Worm (Caenorhabditis elegans): ENCODE data around the gene F47B8.14.

F47B8.14 gene

ce11 chrV:14358577-14358976, 38.2 kb downstream of the F47B8.14 start, which contains the start of gene Y49A3A.4:
TSS of gene Y49A3A.4 (minus strand) at chrV:14358890.
- TF ChIP-seq M03D4.4 (tag; optimal IDR thresholded peaks at IDR 0.05): no peak

- no peak for TF ChIP-seq ceh-43 (GFP tag; optimal IDR thresholded peaks at IDR 0.05)
- TF ChIP-seq cnd-1 (tag; optimal IDR thresholded peaks at IDR 0.05): no peak
- no peak for TF ChIP-seq flh-1 (GFP tag; optimal IDR thresholded peaks at IDR 0.05)
- TF ChIP-seq elt-3 (tag; optimal IDR thresholded peaks at IDR 0.05): no peak
- TF ChIP-seq ces-1 (GFP tag; optimal IDR thresholded peaks at IDR 0.05): no peak
- TF ChIP-seq zip-8 (tag; optimal IDR thresholded peaks at IDR 0.05): no peak
Measured at ce11 chrV:14361973-14362372, 41.6 kb downstream of the F47B8.14 start.

DNA sequence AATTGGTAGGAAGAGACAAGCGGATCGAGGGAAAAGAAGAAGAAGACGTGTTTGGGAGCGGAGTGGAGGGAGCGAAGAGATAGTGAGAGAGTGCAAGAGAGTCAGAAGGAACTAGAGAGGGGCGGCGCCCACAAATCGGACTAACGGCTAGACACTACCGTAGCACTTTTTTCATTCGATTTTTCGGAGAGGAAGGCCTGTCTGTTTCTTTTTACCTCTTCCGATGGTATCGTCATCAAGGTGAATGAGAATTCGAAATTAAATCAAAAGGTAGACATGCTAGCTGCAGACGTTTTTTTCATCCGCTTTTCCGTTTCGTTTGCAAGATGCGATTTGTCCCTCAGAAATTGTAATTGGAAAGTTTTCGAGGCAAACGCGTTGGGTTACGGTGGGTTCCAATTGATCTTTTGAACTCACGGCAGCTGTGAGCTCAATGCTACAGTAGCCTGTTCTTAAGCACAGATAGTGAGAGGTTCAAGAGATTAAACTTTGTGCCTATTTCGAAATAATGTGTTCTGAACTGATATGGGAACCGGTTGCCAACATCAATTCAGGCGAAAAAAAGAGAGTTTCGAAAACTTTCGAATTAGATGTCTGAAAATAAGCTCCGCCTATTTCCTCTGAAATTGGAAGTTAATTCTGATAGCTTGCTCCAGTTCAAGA, 44.4 kb downstream of the F47B8.14 start:
- TF ChIP-seq lsy-2 (tag; optimal IDR thresholded peaks at IDR 0.05) (peak; percentile 60), mls-2 (tag; optimal IDR thresholded peaks at IDR 0.05) (no peak)

ce11 chrV:14366487-14366962, 46.2 kb downstream of the F47B8.14 start:
- no peak for TF ChIP-seq mab-5 (tag; optimal IDR thresholded peaks at IDR 0.05)
- TF ChIP-seq bed-3 (GFP tag; optimal IDR thresholded peaks at IDR 0.05): no peak
- no peak for TF ChIP-seq nhr-28 (tag; optimal IDR thresholded peaks at IDR 0.05)
- no peak for TF ChIP-seq lin-13 (tag; optimal IDR thresholded peaks at IDR 0.05)
- TF ChIP-seq elt-3 (tag; optimal IDR thresholded peaks at IDR 0.05): no peak
- TF ChIP-seq snpc-4 (tag; optimal IDR thresholded peaks at IDR 0.05): no peak

DNA sequence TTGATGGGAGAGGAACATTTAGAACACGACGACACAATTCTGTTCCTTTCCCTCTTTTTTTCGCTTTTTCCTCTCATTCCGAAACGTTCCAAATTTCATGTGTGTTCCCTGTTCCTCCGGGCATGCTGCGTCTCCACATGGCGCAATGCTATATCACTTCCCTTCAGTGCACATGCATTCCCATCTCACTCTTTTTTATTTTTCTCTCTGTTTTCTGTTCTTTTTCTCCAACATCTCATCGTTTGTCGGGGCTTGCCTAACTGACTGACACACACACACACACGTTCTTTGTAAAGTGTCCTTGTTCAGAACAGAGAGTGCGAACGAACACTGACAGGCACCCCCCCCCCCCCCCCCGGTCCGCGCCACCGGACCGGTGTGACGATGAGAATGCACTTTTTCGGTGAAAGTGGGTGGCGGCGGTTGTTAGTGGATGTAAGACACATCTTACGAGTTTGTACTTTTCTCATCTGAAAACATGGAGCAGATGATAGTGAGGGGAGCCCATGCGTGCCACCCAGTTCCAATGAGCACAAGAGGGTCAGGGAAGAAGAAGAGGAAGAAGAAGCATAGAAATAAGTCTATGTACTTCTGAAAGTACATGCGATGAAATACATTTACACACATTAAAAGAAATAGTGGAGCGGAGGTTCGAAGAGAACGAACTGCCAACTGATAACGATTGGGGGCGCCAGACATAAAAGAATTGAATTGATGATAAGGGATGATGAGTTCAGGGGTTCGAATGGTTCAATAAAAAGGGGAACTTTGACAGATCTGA, 48.1 kb downstream of the F47B8.14 start:
- TF ChIP-seq snpc-4 (tag; optimal IDR thresholded peaks at IDR 0.05) (no peak), drap-1 (GFP tag; optimal IDR thresholded peaks at IDR 0.05) (peak; percentile 21), lin-32 (GFP tag; optimal IDR thresholded peaks at IDR 0.05) (peak; percentile 33), sptf-1 (tag; optimal IDR thresholded peaks at IDR 0.05) (peak; percentile 11), ham-2 (GFP tag; optimal IDR thresholded peaks at IDR 0.05) (no peak)

DNA sequence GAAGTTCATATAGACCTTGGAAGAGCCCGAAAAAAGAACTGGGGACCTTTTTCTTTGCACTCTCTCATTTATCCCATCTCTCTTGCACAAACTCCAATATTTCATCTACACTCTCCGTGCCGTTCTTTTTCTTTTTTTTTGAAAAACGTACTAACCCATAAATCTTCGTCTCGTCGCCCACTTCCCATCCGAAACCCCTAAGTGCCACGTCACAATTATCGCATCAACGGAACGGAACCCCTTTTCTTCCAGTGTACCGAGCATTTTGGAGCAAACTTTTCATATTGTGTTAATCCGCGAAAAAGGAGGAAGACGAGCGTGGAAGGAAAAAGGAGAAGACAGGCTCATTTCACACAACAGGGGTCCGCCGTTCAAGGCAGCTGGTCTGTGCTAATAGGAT, 49.1 kb downstream of the F47B8.14 start:
- TF ChIP-seq nhr-237 (tag; optimal IDR thresholded peaks at IDR 0.05) (no peak), nhr-12 (tag; optimal IDR thresholded peaks at IDR 0.05) (no peak), mls-2 (tag; optimal IDR thresholded peaks at IDR 0.05) (no peak), ceh-83 (GFP tag; optimal IDR thresholded peaks at IDR 0.05) (no peak), nhr-2 (tag; optimal IDR thresholded peaks at IDR 0.05) (no peak)
